Worm (Caenorhabditis elegans) whole organism, late embryonic: ENCODE data around the gene dhps-1.

Experiments
- ceh-22 ChIP-seq: sonication (generic microtip); optimal IDR thresholded peaks from 2 replicates; lab custom pipeline; 2017; ENCODE audit warnings: missing biosample characterization, missing genetic modification characterization
- ceh-45 ChIP-seq: fragments of 200-800 bp; sonication (Bioruptor generic); IDR thresholded peaks from 2 replicates; pipeline ENCODE4 v1.3.6; 2022; ENCODE audit warnings: missing genetic modification reagents, missing genetic modification characterization, missing compliant biosample characterization
- ceh-48 ChIP-seq: sonication (generic microtip); optimal IDR thresholded peaks from 2 replicates; lab custom pipeline; 2016; ENCODE audit warnings: missing genetic modification characterization, inconsistent platforms, missing compliant biosample characterization
- ceh-9 ChIP-seq: sonication (generic microtip); optimal IDR thresholded peaks from 2 replicates; lab custom pipeline; 2016; ENCODE audit warnings: mild to moderate bottlenecking, missing genetic modification characterization, inconsistent platforms, missing compliant biosample characterization
- eyg-1 ChIP-seq: sonication (generic microtip); optimal IDR thresholded peaks from 2 replicates; lab custom pipeline; 2016; ENCODE audit warnings: missing genotype, missing genetic modification characterization, missing compliant biosample characterization
- fkh-10 ChIP-seq: fragments of 150-350 bp; optimal IDR thresholded peaks from 2 replicates; lab custom pipeline; 2014; ENCODE audit warnings: missing biosample characterization, missing genetic modification reagents, missing genetic modification characterization
- madf-2 ChIP-seq: sonication (generic microtip); optimal IDR thresholded peaks from 2 replicates; lab custom pipeline; 2017; ENCODE audit warnings: missing genetic modification characterization, missing compliant biosample characterization
- nhr-11 ChIP-seq: fragments of 150-350 bp; optimal IDR thresholded peaks from 2 replicates; lab custom pipeline; 2014; ENCODE audit warnings: missing biosample characterization, missing genetic modification characterization
- pag-3 ChIP-seq: sonication (generic microtip); optimal IDR thresholded peaks from 2 replicates; lab custom pipeline; 2016; ENCODE audit warnings: missing compliant biosample characterization, missing genetic modification characterization, borderline replicate concordance
- pha-4 ChIP-seq: fragments of 150-350 bp; optimal IDR thresholded peaks from 2 replicates; lab custom pipeline; 2018; ENCODE audit warnings: missing biosample characterization, missing genetic modification reagents, missing genetic modification characterization
- pros-1 ChIP-seq: fragments of 150-350 bp; optimal IDR thresholded peaks from 2 replicates; lab custom pipeline; 2014; ENCODE audit warnings: missing biosample characterization, missing genetic modification reagents, missing genetic modification characterization

DNA sequence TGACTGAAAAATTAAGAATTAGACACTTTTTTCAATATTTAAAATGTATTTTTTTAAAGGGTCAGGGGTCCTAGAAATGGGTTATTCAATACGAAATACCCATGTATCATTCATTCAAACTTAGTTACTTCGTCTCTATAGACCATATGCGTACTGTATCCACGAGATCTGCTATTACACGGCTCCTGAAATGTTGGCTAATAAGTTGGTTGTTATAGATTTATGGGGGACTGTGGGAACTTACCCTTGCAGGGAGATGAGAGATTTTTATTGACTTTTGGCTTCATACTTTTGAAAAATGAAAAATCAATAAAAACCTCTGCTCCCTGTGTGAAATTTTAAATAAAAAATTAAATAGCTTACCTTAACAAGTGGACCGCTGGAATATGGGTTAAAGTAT is 13.9 kb upstream of the dhps-1 start:
- no peak for TF ChIP-seq pha-4 (tag; lab: Kevin White, UChicago)
- no peak for TF ChIP-seq ceh-9 (tag; lab: Kevin White, UChicago)
- no peak for TF ChIP-seq ceh-45
- TF ChIP-seq fkh-10, result no peak
- TF ChIP-seq eyg-1 (tag; lab: Kevin White, UChicago), result no peak
- TF ChIP-seq pag-3 (tag; lab: Kevin White, UChicago), result no peak
- no peak for TF ChIP-seq nhr-11 (tag; lab: Kevin White, UChicago)
- TF ChIP-seq ceh-22, result no peak
- no peak for TF ChIP-seq madf-2
- no peak for TF ChIP-seq pros-1 (tag; lab: Kevin White, UChicago)
- TF ChIP-seq ceh-48 (tag; lab: Kevin White, UChicago), result no peak
